Fruit fly (Drosophila melanogaster): ENCODE data around the gene CG34150.

The CG34150 gene

dm6 chr3R:24768538-24769401 lies 45.3 kb upstream of the CG34150 start, which contains the start of gene CG13631:
Gene CG13631, plus strand, starts transcription at chr3R:24769351.
- TF ChIP-seq Pif1B (GFP tag; optimal IDR thresholded peaks at IDR 0.05) (peak; percentile 96), CG14655 (GFP tag; optimal IDR thresholded peaks at IDR 0.05) (peak; percentile 97), CG4496 (GFP tag; IDR thresholded peaks at IDR 0.05) (peak; percentile 96), EcR (GFP tag; optimal IDR thresholded peaks at IDR 0.05) (no peak), CG32121 (GFP tag; IDR thresholded peaks at IDR 0.05) (peak; percentile 97), CG8159 (tag; optimal IDR thresholded peaks at IDR 0.05) (peak; percentile 91), CG9948 (tag; optimal IDR thresholded peaks at IDR 0.05) (peak; percentile 92), Snoo (tag; optimal IDR thresholded peaks at IDR 0.05) (peak; percentile 95), CG10348 (GFP tag; IDR thresholded peaks at IDR 0.05) (peak; percentile 94), D1 (tag; optimal IDR thresholded peaks at IDR 0.05) (peak; percentile 63), CG34367 (tag; optimal IDR thresholded peaks at IDR 0.05) (peak; percentile 78), gl (tag; optimal IDR thresholded peaks at IDR 0.05) (peak; percentile 67), CG15710 (tag; optimal IDR thresholded peaks at IDR 0.05) (peak; percentile 86), Pif1A (GFP tag; optimal IDR thresholded peaks at IDR 0.05) (peak; percentile 96), CG12605 (GFP tag; IDR thresholded peaks at IDR 0.05) (peak; percentile 86), CG17806 (tag; optimal IDR thresholded peaks at IDR 0.05) (peak; percentile 88), rn (GFP tag; IDR thresholded peaks at IDR 0.05) (peak; percentile 93), CG8301 (tag; optimal IDR thresholded peaks at IDR 0.05) (peak; percentile 97), Ets98B (GFP tag; IDR thresholded peaks at IDR 0.05) (peak; percentile 95), fd96Ca (GFP tag; IDR thresholded peaks at IDR 0.05) (peak; percentile 98), CG13204 (GFP tag; optimal IDR thresholded peaks at IDR 0.05) (no peak)

- no peak for TF ChIP-seq CG10348 (GFP tag; IDR thresholded peaks at IDR 0.05)
- no peak for TF ChIP-seq D1 (tag; optimal IDR thresholded peaks at IDR 0.05)
These were observed 44.5 kb upstream of the CG34150 start for dm6 chr3R:24769601-24770000.

dm6 chr3R:24771273-24772231 lies 42.5 kb upstream of the CG34150 start, which contains the start of gene CG42331:
Gene CG42331, plus strand, starts transcription at chr3R:24772181.
- TF ChIP-seq CG10348 (GFP tag; IDR thresholded peaks at IDR 0.05): no peak
- peak; percentile 47; the same call in 2 of the 3 replicates for TF ChIP-seq fd96Ca (GFP tag; IDR thresholded peaks at IDR 0.05)
- TF ChIP-seq CG4496 (GFP tag; IDR thresholded peaks at IDR 0.05): 0 out of 3 replicates have a peak, but pooled peaks have one; percentile 17
- TF ChIP-seq CG34367 (tag; optimal IDR thresholded peaks at IDR 0.05): no peak

dm6 chr3R:24773016-24773415 lies 41.0 kb upstream of the CG34150 start:
- TF ChIP-seq CG8159 (tag; optimal IDR thresholded peaks at IDR 0.05) (no peak), Pif1A (GFP tag; optimal IDR thresholded peaks at IDR 0.05) (no peak), CG9948 (tag; optimal IDR thresholded peaks at IDR 0.05) (no peak), gl (tag; optimal IDR thresholded peaks at IDR 0.05) (no peak), Snoo (tag; optimal IDR thresholded peaks at IDR 0.05) (no peak), CG32121 (GFP tag; IDR thresholded peaks at IDR 0.05) (no peak), fd96Ca (GFP tag; IDR thresholded peaks at IDR 0.05) (no peak), CG4496 (GFP tag; IDR thresholded peaks at IDR 0.05) (no peak), EcR (GFP tag; optimal IDR thresholded peaks at IDR 0.05) (no peak), CG12605 (GFP tag; IDR thresholded peaks at IDR 0.05) (no peak), CG17806 (tag; optimal IDR thresholded peaks at IDR 0.05) (no peak), rn (GFP tag; IDR thresholded peaks at IDR 0.05) (no peak), CG10348 (GFP tag; IDR thresholded peaks at IDR 0.05) (no peak), CG34367 (tag; optimal IDR thresholded peaks at IDR 0.05) (no peak), CG8301 (tag; optimal IDR thresholded peaks at IDR 0.05) (no peak), D1 (tag; optimal IDR thresholded peaks at IDR 0.05) (no peak)

dm6 chr3R:24773422-24773821 lies 40.6 kb upstream of the CG34150 start:
- TF ChIP-seq Pif1B (GFP tag; optimal IDR thresholded peaks at IDR 0.05) (no peak), CG34367 (tag; optimal IDR thresholded peaks at IDR 0.05) (no peak), D1 (tag; optimal IDR thresholded peaks at IDR 0.05) (no peak), EcR (GFP tag; optimal IDR thresholded peaks at IDR 0.05) (no peak), CG15710 (tag; optimal IDR thresholded peaks at IDR 0.05) (no peak), Pif1A (GFP tag; optimal IDR thresholded peaks at IDR 0.05) (peak; percentile 1), CG10348 (GFP tag; IDR thresholded peaks at IDR 0.05) (no peak), CG8159 (tag; optimal IDR thresholded peaks at IDR 0.05) (no peak), CG32121 (GFP tag; IDR thresholded peaks at IDR 0.05) (no peak; the same call in 1 of the 2 replicates), gl (tag; optimal IDR thresholded peaks at IDR 0.05) (no peak), CG8301 (tag; optimal IDR thresholded peaks at IDR 0.05) (no peak), Ets98B (GFP tag; IDR thresholded peaks at IDR 0.05) (no peak), CG12605 (GFP tag; IDR thresholded peaks at IDR 0.05) (no peak; the same call in 1 of the 2 replicates), CG4496 (GFP tag; IDR thresholded peaks at IDR 0.05) (peak; percentile 40; the same call in 1 of the 3 replicates), CG17806 (tag; optimal IDR thresholded peaks at IDR 0.05) (no peak), fd96Ca (GFP tag; IDR thresholded peaks at IDR 0.05) (no peak), CG13204 (GFP tag; optimal IDR thresholded peaks at IDR 0.05) (no peak), Snoo (tag; optimal IDR thresholded peaks at IDR 0.05) (no peak), CG14655 (GFP tag; optimal IDR thresholded peaks at IDR 0.05) (peak; percentile 26), CG9948 (tag; optimal IDR thresholded peaks at IDR 0.05) (no peak), rn (GFP tag; IDR thresholded peaks at IDR 0.05) (peak; percentile 31; the same call in 1 of the 2 replicates)

All from whole organism, pupa.